Worm (Caenorhabditis elegans) whole organism, midembryonic: ENCODE results near the gene ZK622.5.

Experiments used
- T22C8.4 ChIP-seq: fragments of 200-800 bp; sonication (Bioruptor generic); IDR thresholded peaks from 2 replicates; pipeline ENCODE4 v1.3.6; 2022; ENCODE audit warnings: missing genetic modification characterization, missing compliant biosample characterization
- klf-2 ChIP-seq: fragments of 200-800 bp; sonication (Bioruptor generic); conservative IDR thresholded peaks from 2 replicates; pipeline ENCODE4 v1.3.6; 2022; ENCODE audit warnings: missing genetic modification reagents, missing genetic modification characterization, missing compliant biosample characterization

ce11 chrII:5330206-5330686 lies 41.0 kb downstream of the ZK622.5 start:
- TF ChIP-seq klf-2 (no peak), T22C8.4 (GFP tag; lab: Robert Waterston, UW) (no peak)
